Fruit fly (Drosophila melanogaster): ENCODE measurements around the gene FASN1.

Gene FASN1

DNA sequence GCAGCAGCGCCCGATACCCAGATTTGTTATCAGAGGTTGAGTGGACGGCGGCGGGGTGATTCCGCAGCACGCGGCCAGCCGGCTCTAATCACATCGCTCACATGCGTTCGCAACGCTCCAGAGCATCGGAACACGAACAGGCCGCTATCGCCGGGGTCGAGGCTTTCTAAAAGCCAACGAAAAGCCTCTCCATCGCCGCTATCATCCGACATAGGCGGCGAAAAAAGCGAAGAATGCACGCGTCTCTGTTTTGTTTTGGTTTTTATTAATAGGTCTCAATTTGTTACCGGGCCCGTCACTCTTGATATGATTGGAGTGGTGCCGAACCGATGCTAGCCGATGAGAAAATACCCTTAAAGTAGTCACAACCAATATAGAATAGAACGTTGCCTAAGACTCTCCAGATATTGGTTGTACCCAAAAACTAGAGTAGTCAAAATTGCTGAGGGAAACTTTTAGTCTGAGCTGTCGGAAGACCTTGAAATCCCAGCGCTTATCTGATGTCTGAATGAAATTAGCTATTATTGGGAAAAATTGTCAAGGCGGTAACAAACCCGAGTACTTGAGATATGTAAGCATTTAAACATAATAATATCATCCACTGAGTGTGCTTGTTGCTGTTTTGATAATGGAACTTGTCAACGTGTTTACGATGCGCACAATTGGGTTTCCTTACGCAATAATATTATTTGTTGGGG lies 14.3 kb upstream of the FASN1 start, which contains the start of gene CG17261 (continued):
- TF ChIP-seq CG13123 (GFP tag; optimal IDR thresholded peaks at IDR 0.05) (no peak), Sox102F (GFP tag; optimal IDR thresholded peaks at IDR 0.05) (peak; percentile 21), shn (GFP tag; optimal IDR thresholded peaks at IDR 0.05) (peak; percentile 23), CG3995 (GFP tag; optimal IDR thresholded peaks at IDR 0.05) (no peak), gro (GFP tag; optimal IDR thresholded peaks at IDR 0.05) (peak; percentile 90), Ptx1 (GFP tag; IDR thresholded peaks at IDR 0.05) (no peak), hb (GFP tag; IDR thresholded peaks at IDR 0.05; ENCODE audit: partially characterized antibody) (no peak), CG17328 (GFP tag; IDR thresholded peaks at IDR 0.05) (no peak), NC2α (GFP tag; optimal IDR thresholded peaks at IDR 0.05) (no peak), CG32767 (GFP tag; IDR thresholded peaks at IDR 0.05) (no peak), org-1 (GFP tag; optimal IDR thresholded peaks at IDR 0.05) (peak; percentile 4), CG3838 (GFP tag; optimal IDR thresholded peaks at IDR 0.05) (no peak), trh (GFP tag; optimal IDR thresholded peaks at IDR 0.05) (no peak), CG12071 (GFP tag; optimal IDR thresholded peaks at IDR 0.05) (peak; percentile 23), cad (GFP tag; optimal IDR thresholded peaks at IDR 0.05) (no peak), so (GFP tag; IDR thresholded peaks at IDR 0.05) (no peak), CG18599 (GFP tag; optimal IDR thresholded peaks at IDR 0.05) (peak; percentile 84), Awh (GFP tag; IDR thresholded peaks at IDR 0.05) (no peak), sima (GFP tag; optimal IDR thresholded peaks at IDR 0.05) (no peak), GATAe (GFP tag; conservative IDR thresholded peaks at IDR 0.05) (no peak)

dm6 chr2L:3043647-3044046 lies 12.8 kb upstream of the FASN1 start, which contains the start of gene FASN2:
FASN2 (plus strand) TSS chr2L:3043947.
- TF ChIP-seq Hmr (GFP tag; optimal IDR thresholded peaks at IDR 0.05) (no peak), CG8944 (GFP tag; optimal IDR thresholded peaks at IDR 0.05) (no peak), Adf1 (GFP tag; IDR thresholded peaks at IDR 0.05) (no peak), sd (tag; optimal IDR thresholded peaks at IDR 0.05) (no peak), lilli (GFP tag; optimal IDR thresholded peaks at IDR 0.05) (no peak), lbe (GFP tag; optimal IDR thresholded peaks at IDR 0.05) (no peak), CG14667 (GFP tag; IDR thresholded peaks at IDR 0.05) (no peak), HLHmδ (GFP tag; optimal IDR thresholded peaks at IDR 0.05) (no peak), Hey (tag; optimal IDR thresholded peaks at IDR 0.05) (no peak), HLH4C (GFP tag; IDR thresholded peaks at IDR 0.05; ENCODE audit: partially characterized antibody) (no peak), zf30C (GFP tag; optimal IDR thresholded peaks at IDR 0.05) (no peak), Bgb (GFP tag; IDR thresholded peaks at IDR 0.05; ENCODE audit: partially characterized antibody) (no peak), cg (GFP tag; optimal IDR thresholded peaks at IDR 0.05) (no peak), HmgD (GFP tag; optimal IDR thresholded peaks at IDR 0.05) (no peak), gem (tag; optimal IDR thresholded peaks at IDR 0.05) (no peak)

DNA sequence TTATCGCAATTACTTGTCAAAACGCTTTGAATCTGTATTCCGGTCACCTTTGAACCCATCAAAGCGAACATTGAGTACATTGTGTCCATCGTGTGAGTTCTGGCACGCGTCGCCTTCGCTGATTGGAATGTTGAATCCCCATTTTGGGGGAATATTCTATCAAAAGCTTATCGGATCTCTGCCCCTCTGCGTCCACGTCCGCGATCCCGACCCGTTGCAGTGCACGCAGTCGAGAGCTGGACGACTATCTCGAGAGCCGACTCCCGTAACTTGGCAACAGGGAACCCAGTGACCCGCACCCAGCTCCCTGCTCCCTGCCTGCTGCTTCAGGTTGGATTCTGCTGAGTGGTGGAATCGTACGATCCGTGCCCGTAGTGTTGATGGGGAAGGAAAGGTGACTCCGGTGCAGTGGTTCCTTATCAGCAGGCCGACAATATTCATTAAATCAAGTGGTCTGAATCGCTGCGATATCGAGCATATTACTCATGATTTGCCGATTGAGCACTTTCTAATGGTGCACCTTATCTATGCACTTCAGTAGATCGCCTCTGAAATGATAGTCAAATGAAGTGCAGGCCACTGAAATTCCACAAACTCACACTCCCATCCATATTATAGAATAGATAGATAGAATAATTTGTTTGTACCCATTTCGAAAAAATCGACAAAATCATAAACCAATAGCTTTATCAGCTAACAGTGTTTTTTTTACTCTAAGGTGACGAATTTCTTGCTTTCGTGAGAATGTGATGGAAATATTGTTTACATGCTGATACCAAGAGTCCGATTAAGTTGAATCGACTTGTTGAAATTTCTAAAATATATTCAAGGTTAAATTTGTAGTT lies 11.5 kb upstream of the FASN1 start:
- TF ChIP-seq CG7987 (GFP tag; optimal IDR thresholded peaks at IDR 0.05) (peak; percentile 0), danr (GFP tag; IDR thresholded peaks at IDR 0.05) (no peak), grn (GFP tag; optimal IDR thresholded peaks at IDR 0.05) (peak; percentile 81), GATAe (GFP tag; conservative IDR thresholded peaks at IDR 0.05) (peak; percentile 9; the same call in 1 of the 2 replicates), CG11456 (GFP tag; IDR thresholded peaks at IDR 0.05) (peak; percentile 69; the same call in 2 of the 3 replicates), CG34376 (GFP tag; optimal IDR thresholded peaks at IDR 0.05) (peak; percentile 58), Med (GFP tag) (peak; percentile 47), Tbp (GFP tag; optimal IDR thresholded peaks at IDR 0.05) (no peak), exex (tag; optimal IDR thresholded peaks at IDR 0.05) (peak; percentile 81), CG13296 (GFP tag; optimal IDR thresholded peaks at IDR 0.05) (no peak), mirr (GFP tag; optimal IDR thresholded peaks at IDR 0.05) (peak; percentile 25)
